Worm (Caenorhabditis elegans) whole organism, L1 larva: ENCODE measurements around the gene C14C6.6.

Experiments
- Y116A8C.19 ChIP-seq: sonication (generic microtip); optimal IDR thresholded peaks from 2 replicates; lab custom pipeline; 2016; ENCODE audit warnings: missing compliant biosample characterization, missing genetic modification characterization, borderline replicate concordance
- ceh-63 ChIP-seq: fragments of 200-800 bp; sonication (Bioruptor generic); optimal IDR thresholded peaks from 2 replicates; lab custom pipeline; 2018; ENCODE audit warnings: mild to moderate bottlenecking, missing genetic modification characterization, missing compliant biosample characterization
- ets-5 ChIP-seq: fragments of 200-800 bp; sonication (Bioruptor generic); IDR thresholded peaks from 2 replicates; pipeline ENCODE4 v1.3.6; 2022; ENCODE audit warnings: missing genetic modification characterization, missing compliant biosample characterization
- fkh-10 ChIP-seq: sonication (generic microtip); optimal IDR thresholded peaks from 2 replicates; lab custom pipeline; 2017; ENCODE audit warnings: missing biosample characterization, missing genetic modification reagents, missing genetic modification characterization
- grh-1 ChIP-seq: fragments of 200-800 bp; sonication (Bioruptor generic); IDR thresholded peaks from 2 replicates; pipeline ENCODE4 v1.3.6; 2022; ENCODE audit warnings: missing genetic modification reagents, missing genetic modification characterization, missing compliant biosample characterization
- jun-1 ChIP-seq: fragments of 150-350 bp; optimal IDR thresholded peaks from 2 replicates; lab custom pipeline; 2014; ENCODE audit warnings: missing biosample characterization, missing genetic modification reagents, missing genetic modification characterization
- lin-39 ChIP-seq: fragments of 150-350 bp; optimal IDR thresholded peaks from 2 replicates; lab custom pipeline; 2014; ENCODE audit warnings: missing biosample characterization, missing genetic modification reagents, missing genetic modification characterization
- skn-1 ChIP-seq: fragments of 150-350 bp; optimal IDR thresholded peaks from 2 replicates; lab custom pipeline; 2014; ENCODE audit warnings: missing biosample characterization, missing genetic modification characterization
- snpc-4 ChIP-seq: fragments of 150-350 bp; optimal IDR thresholded peaks from 2 replicates; lab custom pipeline; 2014; ENCODE audit warnings: missing biosample characterization, missing genetic modification characterization
- sox-4 ChIP-seq: sonication (generic microtip); optimal IDR thresholded peaks from 2 replicates; lab custom pipeline; 2016; ENCODE audit warnings: missing genetic modification characterization, missing compliant biosample characterization
- ztf-4 ChIP-seq: fragments of 150-350 bp; optimal IDR thresholded peaks from 2 replicates; lab custom pipeline; 2014; ENCODE audit warnings: missing biosample characterization, missing genetic modification characterization

- TF ChIP-seq fkh-10 (GFP tag; lab: Kevin White, UChicago) (no peak), skn-1 (no peak), sox-4 (tag; lab: Kevin White, UChicago) (no peak), snpc-4 (tag; lab: Kevin White, UChicago) (no peak), ceh-63 (GFP tag; lab: Kevin White, UChicago) (no peak), grh-1 (GFP tag; lab: Robert Waterston, UW) (no peak), ets-5 (GFP tag; lab: Robert Waterston, UW) (no peak), jun-1 (tag; lab: Kevin White, UChicago) (no peak), ztf-4 (tag; lab: Kevin White, UChicago) (no peak), Y116A8C.19 (tag; lab: Kevin White, UChicago) (no peak), lin-39 (tag; lab: Kevin White, UChicago) (no peak)
These were observed 44.2 kb downstream of the C14C6.6 start, which contains the start of gene srlf-35 for ce11 chrV:503728-504127.
